Fruit fly (Drosophila melanogaster) whole organism, prepupa: Measurements from ENCODE around the gene CG2611.

Experiments
- CG16779 ChIP-seq: fragments of 200-800 bp; sonication (Bioruptor generic); optimal IDR thresholded peaks from 3 replicates; lab custom pipeline; 2017; ENCODE audit warnings: missing biosample characterization, mild to moderate bottlenecking, missing genetic modification characterization
- CG6792 ChIP-seq: fragments of 200-800 bp; sonication (Bioruptor generic); optimal IDR thresholded peaks from 3 replicates; lab custom pipeline; 2016; ENCODE audit warnings: missing biosample characterization, missing genetic modification characterization
- Eip93F ChIP-seq: fragments of 200-800 bp; sonication (Bioruptor generic); optimal IDR thresholded peaks from 2 replicates; lab custom pipeline; 2016; ENCODE audit warnings: missing biosample characterization, mild to moderate bottlenecking, missing genetic modification characterization
- Gug ChIP-seq: fragments of 200-800 bp; sonication (Bioruptor generic); IDR thresholded peaks from 2 replicates; pipeline ENCODE4 v1.3.6; 2022; ENCODE audit warnings: missing biosample characterization, missing genetic modification characterization
- Sox15 ChIP-seq: fragments of 200-800 bp; sonication (Bioruptor generic); optimal IDR thresholded peaks from 3 replicates; lab custom pipeline; 2016; ENCODE audit warnings: missing biosample characterization, missing genetic modification characterization
- eg ChIP-seq: fragments of 200-800 bp; sonication (Bioruptor generic); IDR thresholded peaks from 3 replicates; pipeline ENCODE4 v1.3.6; 2022; ENCODE audit warnings: missing biosample characterization, missing genetic modification characterization
- fd59A ChIP-seq: fragments of 200-800 bp; sonication (Bioruptor generic); optimal IDR thresholded peaks from 2 replicates; lab custom pipeline; 2017; ENCODE audit warnings: missing biosample characterization, mild to moderate bottlenecking, missing genetic modification characterization, missing genetic modification reagents

DNA sequence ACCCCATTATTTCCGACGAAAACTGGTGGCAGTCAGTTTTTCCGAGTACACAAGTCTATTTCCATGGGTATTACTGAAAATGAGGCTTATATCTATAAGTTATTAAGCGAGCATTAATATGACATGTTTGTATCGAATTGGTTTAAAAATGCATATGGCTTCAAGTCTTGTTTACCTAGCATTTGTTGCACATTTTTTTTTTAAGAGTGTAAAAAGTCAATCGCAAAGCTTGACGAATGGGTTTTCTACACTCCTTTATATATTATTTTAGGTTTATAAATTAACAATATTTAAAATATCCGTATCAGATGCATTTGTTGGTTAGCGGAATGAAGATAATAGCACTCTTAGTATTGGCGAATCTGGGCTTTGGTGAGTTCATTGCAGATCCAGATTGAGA lies 10.2 kb upstream of the CG2611 start, which contains the start of gene CG31680:
- TF ChIP-seq Gug (GFP tag; lab: Robert Waterston, UW) = no peak
- no peak for TF ChIP-seq eg (GFP tag; lab: Robert Waterston, UW)
- TF ChIP-seq Eip93F = no peak
- no peak for TF ChIP-seq CG6792
- no peak for TF ChIP-seq CG16779 (tag; lab: Kevin White, UChicago)
- TF ChIP-seq Sox15 (GFP tag; lab: Kevin White, UChicago) = no peak
- TF ChIP-seq fd59A (GFP tag; lab: Kevin White, UChicago) = no peak
